Fruit fly (Drosophila melanogaster) whole organism, embryonic: ENCODE measurements around the gene CG14984.

Experiments
- Antp ChIP-seq: fragments of 200-800 bp; sonication (Bioruptor generic); optimal IDR thresholded peaks from 3 replicates; lab custom pipeline; 2016; ENCODE audit warnings: missing biosample characterization, missing genetic modification characterization
- Bgb ChIP-seq: fragments of 200-800 bp; sonication (Bioruptor generic); IDR thresholded peaks from 2 replicates; pipeline ENCODE4 v1.3.6; 2022; ENCODE audit warnings: missing biosample characterization, missing genetic modification characterization; ENCODE audit not compliant: partially characterized antibody
- CG10274 ChIP-seq: fragments of 200-800 bp; sonication (Bioruptor generic); optimal IDR thresholded peaks from 3 replicates; lab custom pipeline; 2017; ENCODE audit warnings: missing biosample characterization, mild to moderate bottlenecking, missing genetic modification characterization
- CG11085 ChIP-seq: fragments of 200-800 bp; sonication (Bioruptor generic); IDR thresholded peaks from 2 replicates; pipeline ENCODE4 v1.3.6; 2022; ENCODE audit warnings: missing biosample characterization, missing genetic modification characterization
- CG11696 ChIP-seq: fragments of 200-800 bp; sonication (Bioruptor generic); IDR thresholded peaks from 2 replicates; pipeline ENCODE4 v1.3.6; 2022; ENCODE audit warnings: missing biosample characterization, missing genetic modification characterization
- CG12299 ChIP-seq: fragments of 200-800 bp; sonication (Bioruptor generic); optimal IDR thresholded peaks from 2 replicates; lab custom pipeline; 2018; ENCODE audit warnings: missing biosample characterization, mild to moderate bottlenecking, missing genetic modification characterization
- CG14014 ChIP-seq: fragments of 200-800 bp; sonication (Bioruptor generic); IDR thresholded peaks from 2 replicates; pipeline ENCODE4 v1.3.6; 2022; ENCODE audit warnings: missing biosample characterization, missing genetic modification characterization
- CG15514 ChIP-seq: fragments of 200-800 bp; sonication (Bioruptor generic); optimal IDR thresholded peaks from 3 replicates; lab custom pipeline; 2017; ENCODE audit warnings: missing biosample characterization, missing genetic modification characterization, mild to moderate bottlenecking, moderate library complexity, missing genetic modification reagents
- CG17359 ChIP-seq: fragments of 200-800 bp; sonication (Bioruptor generic); optimal IDR thresholded peaks from 3 replicates; lab custom pipeline; 2018; ENCODE audit warnings: missing biosample characterization, mild to moderate bottlenecking, missing genetic modification characterization, moderate library complexity
- CG17385 ChIP-seq: fragments of 200-800 bp; sonication (Bioruptor generic); optimal IDR thresholded peaks from 3 replicates; lab custom pipeline; 2018; ENCODE audit warnings: missing biosample characterization, mild to moderate bottlenecking, missing genetic modification characterization
- CG17612 ChIP-seq: fragments of 200-800 bp; sonication (Bioruptor generic); IDR thresholded peaks from 2 replicates; pipeline ENCODE4 v1.3.6; 2022; ENCODE audit warnings: missing biosample characterization, missing genetic modification characterization
- CG17912 ChIP-seq: fragments of 200-800 bp; sonication (Bioruptor generic); optimal IDR thresholded peaks from 2 replicates; lab custom pipeline; 2018; ENCODE audit warnings: missing biosample characterization, mild to moderate bottlenecking, missing genetic modification characterization
- CG2678 ChIP-seq: fragments of 200-800 bp; sonication (Bioruptor generic); optimal IDR thresholded peaks from 3 replicates; lab custom pipeline; 2019; ENCODE audit warnings: missing biosample characterization, mild to moderate bottlenecking, missing genetic modification characterization, moderate library complexity
- CG4424 ChIP-seq: fragments of 200-800 bp; sonication (Bioruptor generic); optimal IDR thresholded peaks from 3 replicates; lab custom pipeline; 2016; ENCODE audit warnings: missing biosample characterization, missing genetic modification characterization
- CG4730 ChIP-seq: fragments of 200-800 bp; sonication (Bioruptor generic); IDR thresholded peaks from 2 replicates; pipeline ENCODE4 v1.3.6; 2022; ENCODE audit warnings: missing biosample characterization, missing genetic modification characterization
- CG6854 ChIP-seq: fragments of 200-800 bp; sonication (Bioruptor generic); optimal IDR thresholded peaks from 3 replicates; lab custom pipeline; 2017; ENCODE audit warnings: missing biosample characterization, mild to moderate bottlenecking, missing genetic modification characterization
- CG7745 ChIP-seq: fragments of 200-800 bp; sonication (Bioruptor generic); optimal IDR thresholded peaks from 2 replicates; lab custom pipeline; 2018; ENCODE audit warnings: missing biosample characterization, mild to moderate bottlenecking, missing genetic modification characterization, moderate library complexity
- CG8924 ChIP-seq: fragments of 200-800 bp; optimal IDR thresholded peaks from 3 replicates; lab custom pipeline; 2019; ENCODE audit warnings: missing biosample characterization, mild to moderate bottlenecking, missing genetic modification characterization, moderate library complexity
- CG9817 ChIP-seq: fragments of 200-800 bp; sonication (Bioruptor generic); optimal IDR thresholded peaks from 2 replicates; lab custom pipeline; 2018; ENCODE audit warnings: missing biosample characterization, mild to moderate bottlenecking, missing genetic modification characterization, moderate library complexity
- Elba2 ChIP-seq: fragments of 200-800 bp; sonication (Bioruptor generic); optimal IDR thresholded peaks from 3 replicates; lab custom pipeline; 2016; ENCODE audit warnings: missing biosample characterization, missing genetic modification characterization
- Gsc ChIP-seq: fragments of 200-800 bp; sonication (Bioruptor generic); IDR thresholded peaks from 2 replicates; pipeline ENCODE4 v1.3.6; 2022; ENCODE audit warnings: missing biosample characterization, missing genetic modification characterization
- Gug ChIP-seq: fragments of 200-800 bp; sonication (Bioruptor generic); IDR thresholded peaks from 4 replicates; pipeline ENCODE4 v1.3.6; 2022; ENCODE audit warnings: missing biosample characterization, missing genetic modification characterization
- HLH3B ChIP-seq: fragments of 200-800 bp; sonication (Bioruptor generic); IDR thresholded peaks from 2 replicates; pipeline ENCODE4 v1.3.6; 2022; ENCODE audit warnings: missing biosample characterization, missing genetic modification characterization
- Mrtf ChIP-seq: fragments of 200-800 bp; sonication (Bioruptor generic); IDR thresholded peaks from 3 replicates; pipeline ENCODE4 v1.3.6; 2022; ENCODE audit warnings: missing biosample characterization, missing genetic modification characterization
- Opbp ChIP-seq: fragments of 200-800 bp; sonication (Bioruptor generic); IDR thresholded peaks from 3 replicates; pipeline ENCODE4 v1.3.6; 2022; ENCODE audit warnings: missing biosample characterization, missing genetic modification characterization; ENCODE audit not compliant: partially characterized antibody
- Poxn ChIP-seq: fragments of 200-800 bp; sonication (Bioruptor generic); IDR thresholded peaks from 2 replicates; pipeline ENCODE4 v1.3.6; 2022; ENCODE audit warnings: missing biosample characterization, missing genetic modification characterization
- Ravus ChIP-seq: fragments of 200-800 bp; sonication (Bioruptor generic); IDR thresholded peaks from 2 replicates; pipeline ENCODE4 v1.3.6; 2022; ENCODE audit warnings: missing biosample characterization, missing genetic modification characterization
- Sox100B ChIP-seq: fragments of 200-800 bp; sonication (Bioruptor generic); optimal IDR thresholded peaks from 3 replicates; lab custom pipeline; 2018; ENCODE audit warnings: missing biosample characterization, mild to moderate bottlenecking, missing genetic modification characterization
- Sry-β ChIP-seq: fragments of 200-800 bp; sonication (Bioruptor generic); optimal IDR thresholded peaks from 2 replicates; lab custom pipeline; 2018; ENCODE audit warnings: missing biosample characterization, mild to moderate bottlenecking, missing genetic modification characterization, moderate library complexity
- Tbp ChIP-seq: fragments of >200 bp; optimal IDR thresholded peaks from 2 replicates; lab custom pipeline; 2018; ENCODE audit warnings: missing biosample characterization, missing genetic modification characterization
- Usf ChIP-seq: fragments of 200-800 bp; sonication (Bioruptor generic); optimal IDR thresholded peaks from 2 replicates; lab custom pipeline; 2017; ENCODE audit warnings: missing genotype, missing biosample characterization, missing genetic modification characterization
- Xrp1 ChIP-seq: fragments of 200-800 bp; sonication (Bioruptor generic); IDR thresholded peaks from 2 replicates; pipeline ENCODE4 v1.3.6; 2022; ENCODE audit warnings: missing biosample characterization, missing genetic modification characterization
- abd-A ChIP-seq: fragments of 200-800 bp; sonication (Bioruptor generic); optimal IDR thresholded peaks from 3 replicates; lab custom pipeline; 2019; ENCODE audit warnings: missing biosample characterization, mild to moderate bottlenecking, missing genetic modification characterization, moderate library complexity
- bsh ChIP-seq, 2 experiments: fragments of 200-800 bp; sonication (Bioruptor generic); optimal IDR thresholded peaks; 2 replicates each; lab custom pipeline; 2017 to 2018; ENCODE audit warnings: mild to moderate bottlenecking in 2 of 2, missing biosample characterization in 2 of 2, missing genetic modification characterization in 2 of 2, moderate library complexity in 1 of 2
- exex ChIP-seq: fragments of 200-800 bp; sonication (Bioruptor generic); optimal IDR thresholded peaks from 4 replicates; lab custom pipeline; 2018; ENCODE audit warnings: missing biosample characterization, mild to moderate bottlenecking, missing genetic modification characterization, moderate library complexity
- gfzf ChIP-seq: fragments of 200-800 bp; sonication (Bioruptor generic); optimal IDR thresholded peaks from 2 replicates; lab custom pipeline; 2016; ENCODE audit warnings: missing biosample characterization, mild to moderate bottlenecking, missing genetic modification characterization, moderate library complexity
- grau ChIP-seq: fragments of 200-800 bp; optimal IDR thresholded peaks from 3 replicates; lab custom pipeline; 2019; ENCODE audit warnings: missing biosample characterization, mild to moderate bottlenecking, missing genetic modification characterization, moderate library complexity
- gt ChIP-seq: fragments of 200-800 bp; sonication (Bioruptor generic); IDR thresholded peaks from 2 replicates; pipeline ENCODE4 v1.3.6; 2022; ENCODE audit warnings: missing biosample characterization, missing genetic modification characterization
- jumu ChIP-seq: fragments of 200-800 bp; sonication (Bioruptor generic); optimal IDR thresholded peaks from 3 replicates; lab custom pipeline; 2016; ENCODE audit warnings: missing biosample characterization, missing genetic modification characterization
- nerfin-2 ChIP-seq: fragments of 200-800 bp; sonication (Bioruptor generic); IDR thresholded peaks from 2 replicates; pipeline ENCODE4 v1.3.6; 2022; ENCODE audit warnings: missing biosample characterization, missing genetic modification characterization; ENCODE audit not compliant: partially characterized antibody
- prd ChIP-seq, 3 experiments: fragments of >200 bp in 2 of 3; fragments of 200-800 bp in 1 of 3; sonication (Bioruptor generic) in 1 of 3; optimal IDR thresholded peaks in 2 of 3; IDR thresholded peaks in 1 of 3; 2 replicates in 2 of 3; 3 replicates in 1 of 3; pipeline versions ENCODE4 v1.3.6 to Lab custom; 2017 to 2022; ENCODE audit warnings: missing biosample characterization in 1 of 3, missing genetic modification characterization in 1 of 3
- sc ChIP-seq, 3 experiments: fragments of >200 bp in 2 of 3; fragments of 200-800 bp in 1 of 3; sonication (Bioruptor generic) in 1 of 3; optimal IDR thresholded peaks; 2 replicates in 2 of 3; 3 replicates in 1 of 3; lab custom pipeline; 2017; ENCODE audit warnings: mild to moderate bottlenecking in 1 of 3, missing biosample characterization in 1 of 3, missing genetic modification characterization in 1 of 3, missing genetic modification reagents in 1 of 3
- slou ChIP-seq: fragments of 200-800 bp; sonication (Bioruptor generic); optimal IDR thresholded peaks from 3 replicates; lab custom pipeline; 2016; ENCODE audit warnings: missing biosample characterization, missing genetic modification characterization
- stwl ChIP-seq: fragments of 200-800 bp; sonication (Bioruptor generic); optimal IDR thresholded peaks from 3 replicates; lab custom pipeline; 2018; ENCODE audit warnings: missing biosample characterization, mild to moderate bottlenecking, missing genetic modification characterization, moderate library complexity
- vfl ChIP-seq: fragments of 200-800 bp; sonication (Bioruptor generic); optimal IDR thresholded peaks from 2 replicates; lab custom pipeline; 2016; ENCODE audit warnings: missing biosample characterization, missing genetic modification characterization
- vvl ChIP-seq: fragments of 200-800 bp; sonication (Bioruptor generic); IDR thresholded peaks from 2 replicates; pipeline ENCODE4 v1.3.6; 2022; ENCODE audit warnings: missing biosample characterization, missing genetic modification characterization
- z ChIP-seq: fragments of 200-800 bp; sonication (Bioruptor generic); IDR thresholded peaks from 3 replicates; pipeline ENCODE4 v1.3.6; 2022; ENCODE audit warnings: missing biosample characterization, missing genetic modification characterization
- zen2 ChIP-seq: fragments of 200-800 bp; sonication (Bioruptor generic); IDR thresholded peaks from 3 replicates; pipeline ENCODE4 v1.3.6; 2022; ENCODE audit warnings: missing biosample characterization, missing genetic modification characterization; ENCODE audit not compliant: partially characterized antibody

The CG14984 gene

dm6 chr3L:3902491-3903198, 49.7 kb downstream of the CG14984 start, which contains the start of gene Ubi-p63E (continued):
- TF ChIP-seq prd (optimal IDR thresholded peaks at IDR 0.05; lab: Kevin White, UChicago) (no peak), prd (GFP tag; IDR thresholded peaks at IDR 0.05; lab: Robert Waterston, UW) (no peak), Sry-β (GFP tag; lab: Kevin White, UChicago) (no peak), CG11696 (GFP tag; lab: Robert Waterston, UW) (no peak), Elba2 (GFP tag; lab: Kevin White, UChicago) (no peak), CG17912 (GFP tag; lab: Kevin White, UChicago) (peak; percentile 88), exex (tag; lab: Kevin White, UChicago) (peak; percentile 90), Poxn (GFP tag; lab: Robert Waterston, UW) (no peak), Bgb (GFP tag; lab: Robert Waterston, UW) (no peak), CG9817 (tag; lab: Kevin White, UChicago) (peak; percentile 63), Gug (GFP tag; lab: Robert Waterston, UW) (peak; percentile 40; the same call in 2 of the 4 replicates), gt (GFP tag; lab: Robert Waterston, UW) (no peak), Mrtf (GFP tag; lab: Robert Waterston, UW) (no peak), CG8924 (tag; lab: Kevin White, UChicago) (peak; percentile 25), Antp (GFP tag; lab: Kevin White, UChicago) (peak; percentile 66), CG17612 (no peak), Opbp (GFP tag; lab: Robert Waterston, UW) (no peak), Xrp1 (GFP tag; lab: Robert Waterston, UW) (no peak), zen2 (GFP tag; lab: Robert Waterston, UW) (no peak), CG17359 (peak; percentile 51), Tbp (GFP tag; lab: Kevin White, UChicago) (no peak), Sox100B (peak; percentile 65), vvl (no peak), CG6854 (GFP tag; lab: Kevin White, UChicago) (no peak), abd-A (tag; lab: Kevin White, UChicago) (peak; percentile 85), HLH3B (GFP tag; lab: Robert Waterston, UW) (no peak), bsh (GFP tag; optimal IDR thresholded peaks at IDR 0.05; lab: Kevin White, UChicago) (peak in 1 of 2 experiments; percentile 62), jumu (GFP tag; lab: Kevin White, UChicago) (peak; percentile 50), vfl (peak; percentile 42), CG11085 (GFP tag; lab: Robert Waterston, UW) (no peak), CG17385 (GFP tag; lab: Kevin White, UChicago) (peak; percentile 49), CG2678 (peak; percentile 70), z (GFP tag; lab: Robert Waterston, UW) (no peak), CG4424 (peak; percentile 67), grau (tag; lab: Kevin White, UChicago) (peak; percentile 54), CG7745 (tag; lab: Kevin White, UChicago) (peak; percentile 9), slou (GFP tag; lab: Kevin White, UChicago) (peak; percentile 15), CG12299 (peak; percentile 51), CG14014 (no peak), Usf (GFP tag; lab: Kevin White, UChicago) (peak; percentile 58), Gsc (GFP tag; lab: Robert Waterston, UW) (no peak), CG4730 (no peak), stwl (peak; percentile 22), sc (optimal IDR thresholded peaks at IDR 0.05; lab: Kevin White, UChicago) (no peak), sc (GFP tag; optimal IDR thresholded peaks at IDR 0.05; lab: Kevin White, UChicago) (peak; percentile 44), gfzf (GFP tag; lab: Kevin White, UChicago) (peak; percentile 85), CG10274 (GFP tag; lab: Kevin White, UChicago) (peak; percentile 8), Ravus (GFP tag; lab: Robert Waterston, UW) (no peak), nerfin-2 (GFP tag; lab: Robert Waterston, UW) (no peak), CG15514 (GFP tag; lab: Kevin White, UChicago) (peak; percentile 58)
